Worm (Caenorhabditis elegans): Measurements from ENCODE around the gene F07G11.4.

- TF ChIP-seq tra-4 (tag; optimal IDR thresholded peaks at IDR 0.05), result no peak
- TF ChIP-seq ama-1 (optimal IDR thresholded peaks at IDR 0.05), result no peak
- no peak for TF ChIP-seq tbx-37 (GFP tag; conservative IDR thresholded peaks at IDR 0.05)
- TF ChIP-seq sea-1 (GFP tag; conservative IDR thresholded peaks at IDR 0.05), result no peak
- no peak for TF ChIP-seq ceh-36 (tag; optimal IDR thresholded peaks at IDR 0.05)
- no peak for TF ChIP-seq pes-1 (GFP tag; IDR thresholded peaks at IDR 0.05)
- no peak for TF ChIP-seq B0310.2 (tag; optimal IDR thresholded peaks at IDR 0.05)
- TF ChIP-seq scrt-1 (GFP tag; IDR thresholded peaks at IDR 0.05), result no peak
- TF ChIP-seq F13C5.2 (tag; optimal IDR thresholded peaks at IDR 0.05), result no peak
These were observed 48.2 kb downstream of the F07G11.4 start, which contains the start of gene C05C8.7 for ce11 chrV:7246951-7247350.

Data from whole organism, early embryonic.